Worm (Caenorhabditis elegans): ENCODE data around the gene R11E3.19.

DNA sequence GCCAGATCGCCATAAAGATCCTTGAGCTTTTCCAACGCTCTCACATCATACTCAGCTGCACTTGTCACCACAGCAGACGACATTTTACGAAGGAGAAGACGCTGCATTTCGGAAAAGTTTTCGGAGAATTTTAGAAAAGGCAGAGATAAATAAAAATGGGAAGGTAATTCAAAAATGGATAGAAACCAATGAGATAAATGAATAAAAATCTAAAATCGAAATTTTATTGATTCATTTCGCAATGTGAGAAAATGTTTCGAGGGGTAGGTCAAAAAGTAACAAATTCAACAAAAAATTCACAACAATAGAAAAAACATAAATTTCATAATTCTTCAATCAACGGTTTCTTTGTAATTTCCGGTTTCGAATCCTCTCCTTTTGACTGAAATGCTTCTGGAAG, 30.6 kb upstream of the R11E3.19 start, which contains the start of gene dpf-5:
- TF ChIP-seq ceh-79 (tag; optimal IDR thresholded peaks at IDR 0.05) (no peak), xnd-1 (tag; optimal IDR thresholded peaks at IDR 0.05) (no peak), lir-1 (GFP tag; conservative IDR thresholded peaks at IDR 0.05) (no peak), B0035.1 (tag; optimal IDR thresholded peaks at IDR 0.05) (no peak), nfya-1 (tag; optimal IDR thresholded peaks at IDR 0.05; ENCODE audit: borderline replicate concordance, insufficient read depth) (no peak), rec-8 (tag; optimal IDR thresholded peaks at IDR 0.05) (no peak), ama-1 (optimal IDR thresholded peaks at IDR 0.05) (no peak), ama-1 (GFP tag; optimal IDR thresholded peaks at IDR 0.05) (no peak), efl-1 (GFP tag; optimal IDR thresholded peaks at IDR 0.05) (no peak), athp-1 (tag; optimal IDR thresholded peaks at IDR 0.05) (no peak)
